Worm (Caenorhabditis elegans): Measurements from ENCODE around the gene fil-1.
A peak's percentile ranks its signal among the peaks of the same experiment; 100 is the strongest.

The fil-1 gene

ce11 chrV:15012542-15013301 lies 19.1 kb downstream of the fil-1 start (continued):
- TF ChIP-seq Y79H2A.3 (GFP tag; conservative IDR thresholded peaks at IDR 0.05) (0 out of 2 replicates have a peak, but pooled peaks have one; percentile 31), nfya-2 (GFP tag; IDR thresholded peaks at IDR 0.05) (no peak), lin-35 (GFP tag; optimal IDR thresholded peaks at IDR 0.05) (no peak), let-607 (tag; optimal IDR thresholded peaks at IDR 0.05) (no peak), F52B5.7 (tag; optimal IDR thresholded peaks at IDR 0.05) (no peak), ztf-3 (GFP tag; optimal IDR thresholded peaks at IDR 0.05) (no peak), let-526 (GFP tag; IDR thresholded peaks at IDR 0.05) (no peak), die-1 (tag; optimal IDR thresholded peaks at IDR 0.05) (no peak), xnd-1 (tag; optimal IDR thresholded peaks at IDR 0.05) (no peak), snpc-4 (GFP tag; optimal IDR thresholded peaks at IDR 0.05) (no peak), snpc-4 (tag; optimal IDR thresholded peaks at IDR 0.05) (peak in 1 of 4 experiments; percentile 59), dpl-1 (GFP tag; optimal IDR thresholded peaks at IDR 0.05) (no peak), egl-18 (GFP tag; IDR thresholded peaks at IDR 0.05) (no peak), F57A8.1 (GFP tag; optimal IDR thresholded peaks at IDR 0.05) (no peak), tbp1 (GFP tag; optimal IDR thresholded peaks at IDR 0.05) (peak; percentile 88), ceh-91 (GFP tag; IDR thresholded peaks at IDR 0.05) (no peak), mel-28 (tag; optimal IDR thresholded peaks at IDR 0.05; ENCODE audit: borderline replicate concordance) (no peak), ceh-58 (GFP tag; IDR thresholded peaks at IDR 0.05) (no peak), rcor-1 (GFP tag; IDR thresholded peaks at IDR 0.05) (no peak), F22D6.2 (tag; optimal IDR thresholded peaks at IDR 0.05) (no peak), T26A5.8 (tag; optimal IDR thresholded peaks at IDR 0.05) (no peak), lin-26 (GFP tag; IDR thresholded peaks at IDR 0.05) (peak; percentile 61; the same call in 1 of the 2 replicates), B0261.1 (tag; optimal IDR thresholded peaks at IDR 0.05) (peak; percentile 76), madf-6 (GFP tag; IDR thresholded peaks at IDR 0.05) (0 out of 2 replicates have a peak, but pooled peaks have one; percentile 34), bed-2 (GFP tag; IDR thresholded peaks at IDR 0.05) (no peak), ekl-4 (GFP tag; IDR thresholded peaks at IDR 0.05) (no peak), snpc-3.4 (tag; optimal IDR thresholded peaks at IDR 0.05) (no peak), dpff-1 (tag; optimal IDR thresholded peaks at IDR 0.05) (no peak), lsl-1 (GFP tag; optimal IDR thresholded peaks at IDR 0.05) (peak; percentile 17), pbrm-1 (GFP tag; IDR thresholded peaks at IDR 0.05) (peak; percentile 45; the same call in 1 of the 2 replicates), ztf-28 (GFP tag; IDR thresholded peaks at IDR 0.05) (no peak), aptf-2 (GFP tag; conservative IDR thresholded peaks at IDR 0.05) (no peak)

DNA sequence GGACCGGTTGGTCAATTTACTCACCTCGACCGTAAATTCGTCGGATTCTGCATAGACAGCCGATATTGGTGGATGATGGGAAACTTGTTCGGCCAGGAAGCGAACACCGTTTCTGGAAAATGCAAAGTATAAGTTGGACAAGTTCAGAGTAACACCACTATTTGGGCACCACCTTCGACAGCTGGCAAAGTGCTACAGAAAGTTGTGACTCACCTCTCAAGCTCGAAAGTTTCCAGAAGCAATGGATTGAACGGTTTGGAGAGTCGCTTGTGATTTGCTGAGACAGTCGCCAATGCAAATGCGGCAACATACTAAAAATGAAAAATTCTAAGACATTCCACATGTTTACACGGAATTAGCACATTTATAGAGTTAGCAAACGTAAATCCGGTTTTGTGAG lies 19.7 kb downstream of the fil-1 start:
- no peak for TF ChIP-seq rcor-1 (GFP tag; IDR thresholded peaks at IDR 0.05)
- no peak for TF ChIP-seq repo-1 (tag; optimal IDR thresholded peaks at IDR 0.05)
- no peak for TF ChIP-seq snpc-1.1 (tag; optimal IDR thresholded peaks at IDR 0.05; ENCODE audit: insufficient read depth)
- TF ChIP-seq ceh-58 (GFP tag; IDR thresholded peaks at IDR 0.05) = no peak
- TF ChIP-seq lag-1 (GFP tag; IDR thresholded peaks at IDR 0.05) = no peak
- no peak for TF ChIP-seq dpff-1 (tag; optimal IDR thresholded peaks at IDR 0.05)
- no peak for TF ChIP-seq madf-10 (tag; optimal IDR thresholded peaks at IDR 0.05)
- TF ChIP-seq ztf-18 (tag; optimal IDR thresholded peaks at IDR 0.05) = no peak
- no peak for TF ChIP-seq F39B2.1 (GFP tag; IDR thresholded peaks at IDR 0.05)
- TF ChIP-seq ztf-6 (GFP tag; IDR thresholded peaks at IDR 0.05) = no peak
- TF ChIP-seq pbrm-1 (GFP tag; IDR thresholded peaks at IDR 0.05) = no peak
- no peak for TF ChIP-seq aptf-3 (GFP tag; IDR thresholded peaks at IDR 0.05)
- no peak for TF ChIP-seq snpc-1.3 (tag; optimal IDR thresholded peaks at IDR 0.05; ENCODE audit: insufficient read depth)
- TF ChIP-seq F37B4.10 (GFP tag; IDR thresholded peaks at IDR 0.05) = no peak

Data from whole organism, young adult.